Worm (Caenorhabditis elegans) whole organism, midembryonic: Measurements from ENCODE around the gene C53B7.6.
"Not testable (repeated sequence)": the region's sequence is repeated elsewhere in the genome, so short reads cannot be mapped to it uniquely, and the experiment has no call there.

Experiments
- T22C8.4 ChIP-seq: fragments of 200-800 bp; sonication (Bioruptor generic); IDR thresholded peaks from 2 replicates; pipeline ENCODE4 v1.3.6; 2022; ENCODE audit warnings: missing genetic modification characterization, missing compliant biosample characterization
- cog-1 ChIP-seq: sonication (generic microtip); optimal IDR thresholded peaks from 2 replicates; lab custom pipeline; 2016; ENCODE audit warnings: missing genetic modification characterization, missing compliant biosample characterization
- flt-1 ChIP-seq: fragments of 200-800 bp; sonication (Bioruptor generic); IDR thresholded peaks from 2 replicates; pipeline ENCODE4 v1.3.6; 2022; ENCODE audit warnings: missing genetic modification characterization, missing compliant biosample characterization
- klf-2 ChIP-seq: fragments of 200-800 bp; sonication (Bioruptor generic); conservative IDR thresholded peaks from 2 replicates; pipeline ENCODE4 v1.3.6; 2022; ENCODE audit warnings: missing genetic modification reagents, missing genetic modification characterization, missing compliant biosample characterization
- med-1 ChIP-seq: sonication (generic microtip); optimal IDR thresholded peaks from 2 replicates; lab custom pipeline; 2017; ENCODE audit warnings: missing genetic modification characterization, mild to moderate bottlenecking, missing compliant biosample characterization, antibody characterized with exemption, missing genetic modification reagents; ENCODE audit not compliant: insufficient read depth
- ref-1 ChIP-seq: fragments of 200-800 bp; sonication (Bioruptor generic); conservative IDR thresholded peaks from 2 replicates; pipeline ENCODE4 v1.3.6; 2022; ENCODE audit warnings: missing genetic modification reagents, missing genetic modification characterization, missing compliant biosample characterization
- tab-1 ChIP-seq: fragments of 200-800 bp; sonication (Bioruptor generic); IDR thresholded peaks from 2 replicates; pipeline ENCODE4 v1.3.6; 2022; ENCODE audit warnings: missing genetic modification characterization, missing compliant biosample characterization
- ztf-23 ChIP-seq: fragments of 200-800 bp; sonication (Bioruptor generic); IDR thresholded peaks from 2 replicates; pipeline ENCODE4 v1.3.6; 2022; ENCODE audit warnings: missing genetic modification reagents, missing genetic modification characterization, missing compliant biosample characterization
- ztf-29 ChIP-seq: fragments of 200-800 bp; sonication (Bioruptor generic); IDR thresholded peaks from 2 replicates; pipeline ENCODE4 v1.3.6; 2022; ENCODE audit warnings: missing genetic modification reagents, missing genetic modification characterization, missing compliant biosample characterization

The C53B7.6 gene

ce11 chrX:6894104-6894503 lies 25.5 kb upstream of the C53B7.6 start:
- TF ChIP-seq ztf-23 (GFP tag; lab: Robert Waterston, UW): no peak
- no peak for TF ChIP-seq T22C8.4 (GFP tag; lab: Robert Waterston, UW)
- no peak for TF ChIP-seq ref-1 (GFP tag; lab: Robert Waterston, UW)
- TF ChIP-seq klf-2: no peak
- TF ChIP-seq ztf-29 (GFP tag; lab: Robert Waterston, UW): no peak
- no peak for TF ChIP-seq tab-1 (GFP tag; lab: Robert Waterston, UW)
- TF ChIP-seq flt-1: no peak
- no peak for TF ChIP-seq cog-1 (tag; lab: Kevin White, UChicago)
- no peak for TF ChIP-seq med-1

DNA sequence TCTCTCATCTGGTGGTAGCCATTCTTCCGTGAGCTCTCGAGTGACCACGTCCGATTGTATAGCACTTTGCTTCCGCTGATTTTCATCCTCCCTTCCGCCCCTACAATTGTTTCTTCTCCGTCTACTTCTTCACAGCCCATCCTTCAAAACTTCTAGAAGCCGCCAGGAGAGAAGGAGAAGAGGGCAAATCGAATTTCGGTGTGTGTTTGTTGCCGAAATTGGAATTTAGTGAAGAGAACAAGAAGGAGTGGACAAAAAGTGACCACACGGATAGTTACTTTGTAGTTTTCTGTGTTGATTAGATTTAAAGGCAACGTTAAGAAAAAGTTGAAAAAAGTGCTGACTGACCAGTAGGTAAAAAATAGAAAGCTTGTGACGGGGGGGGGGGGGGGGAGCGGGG lies 24.5 kb upstream of the C53B7.6 start:
- TF ChIP-seq T22C8.4 (GFP tag; lab: Robert Waterston, UW): no peak
- no peak for TF ChIP-seq klf-2
- TF ChIP-seq med-1: no peak
- TF ChIP-seq ztf-23 (GFP tag; lab: Robert Waterston, UW): no peak
- no peak for TF ChIP-seq tab-1 (GFP tag; lab: Robert Waterston, UW)
- no peak for TF ChIP-seq ztf-29 (GFP tag; lab: Robert Waterston, UW)
- TF ChIP-seq ref-1 (GFP tag; lab: Robert Waterston, UW): no peak
- no peak for TF ChIP-seq flt-1
- TF ChIP-seq cog-1 (tag; lab: Kevin White, UChicago): no peak

- TF ChIP-seq ref-1 (GFP tag; lab: Robert Waterston, UW) (no peak), flt-1 (no peak), cog-1 (tag; lab: Kevin White, UChicago) (no peak), tab-1 (GFP tag; lab: Robert Waterston, UW) (no peak)
Measured at ce11 chrX:6889374-6889773, 20.8 kb upstream of the C53B7.6 start, which contains the start of gene unc-6. Gene unc-6 (plus strand): TSS chrX:6889674.

DNA sequence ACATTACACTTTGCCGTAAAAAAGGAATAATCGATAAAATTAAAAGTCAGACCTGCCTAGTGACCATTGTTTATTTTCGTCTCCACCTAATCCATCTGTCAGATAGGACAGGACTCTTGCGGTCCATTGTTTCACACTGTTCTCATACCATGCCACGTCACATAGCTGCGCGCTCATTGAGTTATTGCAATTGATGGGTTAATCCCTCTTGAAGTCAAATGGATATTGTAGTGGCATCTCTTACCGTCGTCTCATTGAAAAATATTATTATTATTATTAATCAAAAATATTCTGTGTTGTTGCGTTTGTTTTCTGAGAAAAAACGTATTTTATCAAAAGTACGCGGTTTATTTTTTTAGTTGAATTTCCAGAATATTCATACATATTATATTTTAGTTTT lies 19.6 kb upstream of the C53B7.6 start:
- no peak for TF ChIP-seq ztf-23 (GFP tag; lab: Robert Waterston, UW)
- TF ChIP-seq klf-2: no peak
- TF ChIP-seq tab-1 (GFP tag; lab: Robert Waterston, UW): no peak
- no peak for TF ChIP-seq med-1
- no peak for TF ChIP-seq ztf-29 (GFP tag; lab: Robert Waterston, UW)

DNA sequence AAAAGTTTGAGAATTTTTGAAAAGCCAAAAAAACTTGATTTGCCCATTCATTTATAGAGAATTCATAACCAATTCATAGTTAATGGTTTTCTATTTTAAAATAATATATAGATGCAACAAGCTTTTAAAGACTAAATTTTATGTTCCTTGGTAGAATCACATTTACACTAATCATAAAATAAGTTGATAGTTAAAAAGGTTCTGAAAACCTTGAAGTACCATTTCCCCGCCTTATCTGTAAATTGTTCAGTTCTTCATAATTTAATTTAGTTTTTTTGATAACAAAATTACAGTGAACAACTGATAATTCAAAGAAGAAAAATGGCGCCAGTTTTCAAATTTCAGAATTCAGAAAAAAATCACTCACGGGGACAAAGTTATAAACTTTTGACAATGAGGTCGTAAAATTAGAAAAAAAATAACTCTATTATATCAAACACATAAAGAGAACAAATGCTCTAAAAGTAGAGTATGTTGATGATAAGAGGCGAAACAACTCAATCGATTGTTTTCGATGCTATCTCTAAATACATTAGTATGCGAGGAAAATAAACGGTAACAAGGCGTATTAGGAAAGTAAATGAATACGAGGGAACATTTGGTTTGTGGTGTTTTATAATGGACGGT lies 16.8 kb upstream of the C53B7.6 start, which contains the start of gene F41C6.7:
Gene F41C6.7 (minus strand): TSS at position 51 of the 627 bp plus-strand sequence.
- TF ChIP-seq med-1: no peak
- TF ChIP-seq cog-1 (tag; lab: Kevin White, UChicago): no peak
- no peak for TF ChIP-seq flt-1
- TF ChIP-seq ztf-29 (GFP tag; lab: Robert Waterston, UW): no peak
- no peak for TF ChIP-seq tab-1 (GFP tag; lab: Robert Waterston, UW)
- TF ChIP-seq T22C8.4 (GFP tag; lab: Robert Waterston, UW): no peak
- no peak for TF ChIP-seq klf-2

ce11 chrX:6884439-6884838 lies 15.9 kb upstream of the C53B7.6 start:
- TF ChIP-seq ztf-23 (GFP tag; lab: Robert Waterston, UW) (no peak), ztf-29 (GFP tag; lab: Robert Waterston, UW) (no peak), cog-1 (tag; lab: Kevin White, UChicago) (no peak), T22C8.4 (GFP tag; lab: Robert Waterston, UW) (no peak), tab-1 (GFP tag; lab: Robert Waterston, UW) (no peak), med-1 (no peak), klf-2 (no peak), flt-1 (no peak), ref-1 (GFP tag; lab: Robert Waterston, UW) (no peak)

- not testable (repeated sequence) for TF ChIP-seq cog-1 (tag; lab: Kevin White, UChicago); ref-1 (GFP tag; lab: Robert Waterston, UW); flt-1
Measured at ce11 chrX:6881795-6882194, 13.2 kb upstream of the C53B7.6 start, which contains the start of gene F41C6.6. Gene F41C6.6 (minus strand): TSS chrX:6881895.

ce11 chrX:6877436-6877835 lies 8.9 kb upstream of the C53B7.6 start, which contains the start of gene col-173:
Gene col-173 (minus strand): TSS chrX:6877536.
- TF ChIP-seq cog-1 (tag; lab: Kevin White, UChicago): no peak
- no peak for TF ChIP-seq ztf-23 (GFP tag; lab: Robert Waterston, UW)
- TF ChIP-seq ztf-29 (GFP tag; lab: Robert Waterston, UW): no peak

- TF ChIP-seq med-1 (no peak), ztf-23 (GFP tag; lab: Robert Waterston, UW) (no peak), klf-2 (no peak), tab-1 (GFP tag; lab: Robert Waterston, UW) (no peak), cog-1 (tag; lab: Kevin White, UChicago) (no peak), flt-1 (no peak), ztf-29 (GFP tag; lab: Robert Waterston, UW) (no peak), ref-1 (GFP tag; lab: Robert Waterston, UW) (no peak), T22C8.4 (GFP tag; lab: Robert Waterston, UW) (no peak)
Measured at ce11 chrX:6875273-6875672, 6.7 kb upstream of the C53B7.6 start.

ce11 chrX:6874723-6875122 lies 6.2 kb upstream of the C53B7.6 start, which contains the start of gene F41C6.4:
Gene F41C6.4 (minus strand): TSS chrX:6874823.
- no peak for TF ChIP-seq cog-1 (tag; lab: Kevin White, UChicago)
- TF ChIP-seq med-1: no peak
- no peak for TF ChIP-seq ztf-29 (GFP tag; lab: Robert Waterston, UW)
- TF ChIP-seq T22C8.4 (GFP tag; lab: Robert Waterston, UW): no peak
- no peak for TF ChIP-seq tab-1 (GFP tag; lab: Robert Waterston, UW)
- no peak for TF ChIP-seq flt-1
- no peak for TF ChIP-seq ref-1 (GFP tag; lab: Robert Waterston, UW)
- no peak for TF ChIP-seq ztf-23 (GFP tag; lab: Robert Waterston, UW)
